Worm (Caenorhabditis elegans): ENCODE data around the gene C18D4.4.

ce11 chrV:17552759-17553158, 21.4 kb upstream of the C18D4.4 start, which contains the start of gene C38D9.8:
- TF ChIP-seq K09A11.1 (tag; optimal IDR thresholded peaks at IDR 0.05; ENCODE audit: insufficient read depth): no peak
- TF ChIP-seq dmd-4 (tag; optimal IDR thresholded peaks at IDR 0.05; ENCODE audit: borderline replicate concordance): no peak
- no peak for TF ChIP-seq eyg-1 (tag; optimal IDR thresholded peaks at IDR 0.05)
- TF ChIP-seq hlh-30 (tag; optimal IDR thresholded peaks at IDR 0.05; ENCODE audit: insufficient read depth): no peak

Measured in whole organism, late embryonic.